Fruit fly (Drosophila melanogaster) whole organism, embryonic: ENCODE data around the gene Cpr64Ab.
A peak's percentile ranks its signal among the peaks of the same experiment; 100 is the strongest.

Source experiments
- ATbp ChIP-seq: fragments of 200-800 bp; sonication (Bioruptor generic); optimal IDR thresholded peaks from 2 replicates; lab custom pipeline; 2017; ENCODE audit warnings: missing biosample characterization, mild to moderate bottlenecking, missing genetic modification characterization, missing genetic modification reagents
- BEAF-32 ChIP-seq: fragments of 200-800 bp; sonication (Bioruptor generic); optimal IDR thresholded peaks from 3 replicates; lab custom pipeline; 2017; ENCODE audit warnings: missing biosample characterization, missing genetic modification characterization, mild to moderate bottlenecking, moderate library complexity, missing genetic modification reagents
- CG10209 ChIP-seq: fragments of 200-800 bp; sonication (Bioruptor generic); optimal IDR thresholded peaks from 3 replicates; lab custom pipeline; 2017; ENCODE audit warnings: missing biosample characterization, mild to moderate bottlenecking, missing genetic modification characterization, missing genetic modification reagents
- CG10543 ChIP-seq: fragments of 200-800 bp; sonication (Bioruptor generic); optimal IDR thresholded peaks from 3 replicates; lab custom pipeline; 2017; ENCODE audit warnings: missing biosample characterization, mild to moderate bottlenecking, missing genetic modification characterization, moderate library complexity
- CG12071 ChIP-seq: fragments of 200-800 bp; sonication (Bioruptor generic); optimal IDR thresholded peaks from 3 replicates; lab custom pipeline; 2018; ENCODE audit warnings: missing biosample characterization, mild to moderate bottlenecking, missing genetic modification characterization
- CG12219 ChIP-seq: fragments of 200-800 bp; sonication (Bioruptor generic); optimal IDR thresholded peaks from 3 replicates; lab custom pipeline; 2018; ENCODE audit warnings: missing biosample characterization, mild to moderate bottlenecking, missing genetic modification characterization
- CG12391 ChIP-seq: fragments of 200-800 bp; sonication (Bioruptor generic); optimal IDR thresholded peaks from 3 replicates; lab custom pipeline; 2018; ENCODE audit warnings: missing biosample characterization, mild to moderate bottlenecking, missing genetic modification characterization, moderate library complexity
- CG14014 ChIP-seq: fragments of 200-800 bp; sonication (Bioruptor generic); IDR thresholded peaks from 2 replicates; pipeline ENCODE4 v1.3.6; 2022; ENCODE audit warnings: missing biosample characterization, missing genetic modification characterization
- CG14441 ChIP-seq: fragments of 200-800 bp; sonication (Bioruptor generic); IDR thresholded peaks from 2 replicates; pipeline ENCODE4 v1.3.6; 2022; ENCODE audit warnings: missing biosample characterization, missing genetic modification characterization
- CG14860 ChIP-seq: fragments of 200-800 bp; sonication (Bioruptor generic); IDR thresholded peaks from 3 replicates; pipeline ENCODE4 v1.3.6; 2022; ENCODE audit warnings: missing biosample characterization, missing genetic modification characterization; ENCODE audit not compliant: partially characterized antibody
- CG1529 ChIP-seq: fragments of 200-800 bp; sonication (Bioruptor generic); optimal IDR thresholded peaks from 3 replicates; lab custom pipeline; 2018; ENCODE audit warnings: missing biosample characterization, missing genetic modification characterization
- CG15601 ChIP-seq: fragments of 200-800 bp; sonication (Bioruptor generic); optimal IDR thresholded peaks from 3 replicates; lab custom pipeline; 2019; ENCODE audit warnings: missing biosample characterization, mild to moderate bottlenecking, missing genetic modification characterization, moderate library complexity
- CG17328 ChIP-seq: fragments of 200-800 bp; sonication (Bioruptor generic); IDR thresholded peaks from 2 replicates; pipeline ENCODE4 v1.3.6; 2022; ENCODE audit warnings: missing biosample characterization, missing genetic modification characterization
- CG17359 ChIP-seq: fragments of 200-800 bp; sonication (Bioruptor generic); optimal IDR thresholded peaks from 3 replicates; lab custom pipeline; 2018; ENCODE audit warnings: missing biosample characterization, mild to moderate bottlenecking, missing genetic modification characterization, moderate library complexity
- CG18011 ChIP-seq: fragments of 200-800 bp; sonication (Bioruptor generic); optimal IDR thresholded peaks from 2 replicates; lab custom pipeline; 2017; ENCODE audit warnings: missing biosample characterization, missing genetic modification characterization, mild to moderate bottlenecking, moderate library complexity, missing genotype
- CG2129 ChIP-seq: fragments of 200-800 bp; sonication (Bioruptor generic); IDR thresholded peaks from 2 replicates; pipeline ENCODE4 v1.3.6; 2022; ENCODE audit warnings: missing biosample characterization, missing genetic modification characterization; ENCODE audit not compliant: partially characterized antibody
- CG2199 ChIP-seq: fragments of 200-800 bp; sonication (Bioruptor generic); IDR thresholded peaks from 3 replicates; pipeline ENCODE4 v1.3.6; 2022; ENCODE audit warnings: missing biosample characterization, missing genetic modification characterization
- CG2712 ChIP-seq: fragments of 200-800 bp; optimal IDR thresholded peaks from 3 replicates; lab custom pipeline; 2019; ENCODE audit warnings: missing biosample characterization, mild to moderate bottlenecking, missing genetic modification characterization, moderate library complexity
- CG2889 ChIP-seq: fragments of 200-800 bp; sonication (Bioruptor generic); IDR thresholded peaks from 3 replicates; pipeline ENCODE4 v1.3.6; 2022; ENCODE audit warnings: missing biosample characterization, missing genetic modification characterization
- CG3163 ChIP-seq: fragments of 200-800 bp; sonication (Bioruptor generic); optimal IDR thresholded peaks from 3 replicates; lab custom pipeline; 2016; ENCODE audit warnings: missing biosample characterization, missing genetic modification characterization
- CG4360 ChIP-seq: fragments of 200-800 bp; sonication (Bioruptor generic); IDR thresholded peaks from 2 replicates; pipeline ENCODE4 v1.3.6; 2022; ENCODE audit warnings: missing biosample characterization, missing genetic modification characterization
- CG43689 ChIP-seq: fragments of 200-800 bp; sonication (Bioruptor generic); IDR thresholded peaks from 2 replicates; pipeline ENCODE4 v1.3.6; 2022; ENCODE audit warnings: missing biosample characterization, missing genetic modification characterization
- CG4707 ChIP-seq: fragments of 200-800 bp; sonication (Bioruptor generic); optimal IDR thresholded peaks from 2 replicates; lab custom pipeline; 2018; ENCODE audit warnings: missing biosample characterization, mild to moderate bottlenecking, missing genetic modification characterization, moderate library complexity
- CG6272 ChIP-seq: fragments of 200-800 bp; sonication (Bioruptor generic); IDR thresholded peaks from 2 replicates; pipeline ENCODE4 v1.3.6; 2022; ENCODE audit warnings: missing biosample characterization, missing genetic modification characterization
- CG6791 ChIP-seq: fragments of 200-800 bp; sonication (Bioruptor generic); IDR thresholded peaks from 3 replicates; pipeline ENCODE4 v1.3.6; 2022; ENCODE audit warnings: missing biosample characterization, missing genetic modification characterization; ENCODE audit not compliant: partially characterized antibody
- Chrac-16 ChIP-seq: fragments of 200-800 bp; sonication (Bioruptor generic); optimal IDR thresholded peaks from 3 replicates; lab custom pipeline; 2016; ENCODE audit warnings: missing biosample characterization, missing genetic modification characterization
- Dad ChIP-seq: fragments of 200-800 bp; sonication (Bioruptor generic); optimal IDR thresholded peaks from 3 replicates; lab custom pipeline; 2016; ENCODE audit warnings: missing biosample characterization, missing genetic modification characterization
- Dfd ChIP-seq, 2 experiments: fragments of >200 bp; optimal IDR thresholded peaks; 2 replicates each; lab custom pipeline; 2017; ENCODE audit warnings: missing biosample characterization in 2 of 2, missing genetic modification characterization in 2 of 2
- E2f1 ChIP-seq: fragments of 200-800 bp; sonication (Bioruptor generic); IDR thresholded peaks from 2 replicates; pipeline ENCODE4 v1.3.6; 2022; ENCODE audit warnings: missing biosample characterization, missing genetic modification characterization
- Gug ChIP-seq: fragments of 200-800 bp; sonication (Bioruptor generic); IDR thresholded peaks from 4 replicates; pipeline ENCODE4 v1.3.6; 2022; ENCODE audit warnings: missing biosample characterization, missing genetic modification characterization
- MBD-R2 ChIP-seq: fragments of 200-800 bp; sonication (Bioruptor generic); IDR thresholded peaks from 2 replicates; pipeline ENCODE4 v1.3.6; 2022; ENCODE audit warnings: missing biosample characterization, missing genetic modification characterization
- NFAT ChIP-seq: fragments of 200-800 bp; sonication (Bioruptor generic); IDR thresholded peaks from 2 replicates; pipeline ENCODE4 v1.3.6; 2022; ENCODE audit warnings: missing biosample characterization, missing genetic modification characterization
- Rfx ChIP-seq: fragments of 200-800 bp; sonication (Bioruptor generic); IDR thresholded peaks from 2 replicates; pipeline ENCODE4 v1.3.6; 2022; ENCODE audit warnings: missing biosample characterization, missing genetic modification characterization
- Stat92E ChIP-seq, 3 experiments: fragments of >200 bp in 2 of 3; fragments of 200-800 bp in 1 of 3; sonication (Bioruptor generic) in 1 of 3; optimal IDR thresholded peaks; 2 replicates each; lab custom pipeline; 2017 to 2019; ENCODE audit warnings: missing biosample characterization in 3 of 3, missing genetic modification characterization in 3 of 3, mild to moderate bottlenecking in 1 of 3, moderate library complexity in 1 of 3
- Trl ChIP-seq, 3 experiments: fragments of >200 bp in 2 of 3; fragments of 200-800 bp in 1 of 3; sonication (Bioruptor generic) in 1 of 3; optimal IDR thresholded peaks; 2 replicates in 1 of 3; 3 replicates in 2 of 3; lab custom pipeline; 2016 to 2017; ENCODE audit warnings: missing biosample characterization in 1 of 3, missing genetic modification characterization in 1 of 3
- cad ChIP-seq: fragments of >200 bp; optimal IDR thresholded peaks from 2 replicates; lab custom pipeline; 2017; ENCODE audit warnings: missing biosample characterization, missing genetic modification characterization
- crol ChIP-seq: fragments of 200-800 bp; sonication (Bioruptor generic); IDR thresholded peaks from 2 replicates; pipeline ENCODE4 v1.3.6; 2022; ENCODE audit warnings: missing biosample characterization, missing genetic modification characterization
- dm ChIP-seq: fragments of 200-800 bp; sonication (Bioruptor generic); optimal IDR thresholded peaks from 3 replicates; lab custom pipeline; 2016; ENCODE audit warnings: missing biosample characterization, missing genetic modification characterization
- en ChIP-seq: fragments of 200-800 bp; sonication (Bioruptor generic); optimal IDR thresholded peaks from 2 replicates; lab custom pipeline; 2016; ENCODE audit warnings: missing biosample characterization, missing genetic modification characterization
- gem ChIP-seq: fragments of 200-800 bp; sonication (Bioruptor generic); optimal IDR thresholded peaks from 2 replicates; lab custom pipeline; 2019; ENCODE audit warnings: missing biosample characterization, mild to moderate bottlenecking, missing genetic modification characterization, moderate library complexity
- h ChIP-seq: fragments of >200 bp; optimal IDR thresholded peaks from 2 replicates; lab custom pipeline; 2017
- her ChIP-seq: fragments of 200-800 bp; sonication (Bioruptor generic); optimal IDR thresholded peaks from 2 replicates; lab custom pipeline; 2016; ENCODE audit warnings: missing biosample characterization, missing genetic modification characterization
- maf-S ChIP-seq: fragments of 200-800 bp; sonication (Bioruptor generic); optimal IDR thresholded peaks from 2 replicates; lab custom pipeline; 2016; ENCODE audit warnings: missing biosample characterization, missing genetic modification characterization
- mirr ChIP-seq: fragments of 200-800 bp; sonication (Bioruptor generic); optimal IDR thresholded peaks from 3 replicates; lab custom pipeline; 2018; ENCODE audit warnings: missing biosample characterization, mild to moderate bottlenecking, missing genetic modification characterization
- pnt ChIP-seq: fragments of 200-800 bp; sonication (Bioruptor generic); optimal IDR thresholded peaks from 3 replicates; lab custom pipeline; 2016; ENCODE audit warnings: missing biosample characterization, missing genetic modification characterization
- pros ChIP-seq: fragments of 200-800 bp; sonication (Bioruptor generic); optimal IDR thresholded peaks from 3 replicates; lab custom pipeline; 2019; ENCODE audit warnings: missing biosample characterization, mild to moderate bottlenecking, missing genetic modification characterization, moderate library complexity
- repo ChIP-seq: fragments of 200-800 bp; sonication (Bioruptor generic); optimal IDR thresholded peaks from 2 replicates; lab custom pipeline; 2016; ENCODE audit warnings: missing biosample characterization, missing genetic modification characterization
- run ChIP-seq: fragments of 200-800 bp; sonication (Bioruptor generic); optimal IDR thresholded peaks from 3 replicates; lab custom pipeline; 2018; ENCODE audit warnings: missing biosample characterization, mild to moderate bottlenecking, missing genetic modification characterization
- sisA ChIP-seq: fragments of 200-800 bp; sonication (Bioruptor generic); IDR thresholded peaks from 2 replicates; pipeline ENCODE4 v1.3.6; 2022; ENCODE audit warnings: missing biosample characterization, missing genetic modification characterization
- zfh2 ChIP-seq: fragments of 200-800 bp; sonication (Bioruptor generic); optimal IDR thresholded peaks from 2 replicates; lab custom pipeline; 2016; ENCODE audit warnings: missing biosample characterization, missing genetic modification characterization

Gene Cpr64Ab

DNA sequence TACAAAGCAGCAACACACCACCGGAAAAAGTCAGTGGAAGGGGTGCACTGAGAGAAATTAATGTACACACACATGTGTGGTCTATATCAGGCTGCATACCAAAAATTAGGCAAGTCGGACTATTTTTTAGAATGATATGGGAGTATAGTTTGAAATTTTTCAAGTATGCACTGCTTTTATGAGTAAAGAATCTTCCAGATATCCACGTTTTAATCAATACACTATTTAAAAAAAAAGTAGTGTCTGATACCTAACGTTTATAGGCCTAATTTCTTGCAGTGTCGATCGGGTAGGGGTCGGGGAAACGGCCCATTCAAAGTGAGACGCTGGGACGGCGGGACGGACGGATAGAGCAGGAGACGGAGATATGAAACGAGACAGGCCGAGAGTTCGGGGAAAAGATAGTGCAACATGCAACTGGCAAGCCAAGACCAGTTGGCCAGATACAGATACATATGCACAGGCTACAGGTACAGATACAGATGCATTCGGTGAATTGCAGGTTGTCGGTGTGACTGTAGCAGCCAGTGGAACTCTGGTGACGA, 19.1 kb upstream of the Cpr64Ab start (continued):
- TF ChIP-seq dm (GFP tag; lab: Kevin White, UChicago): peak; percentile 85
- TF ChIP-seq CG2199 (GFP tag; lab: Robert Waterston, UW): peak; percentile 76; the same call in 2 of the 3 replicates
- TF ChIP-seq CG4707 (GFP tag; lab: Kevin White, UChicago): peak; percentile 87
- TF ChIP-seq CG17328 (GFP tag; lab: Robert Waterston, UW): peak; percentile 92
- TF ChIP-seq Trl (optimal IDR thresholded peaks at IDR 0.05; lab: Kevin White, UChicago): no peak
- peak; percentile 92 for TF ChIP-seq Trl (GFP tag; optimal IDR thresholded peaks at IDR 0.05; lab: Kevin White, UChicago)
- peak; percentile 94 for TF ChIP-seq sisA (GFP tag; lab: Robert Waterston, UW)
- peak; percentile 27; the same call in 1 of the 2 replicates for TF ChIP-seq MBD-R2 (GFP tag; lab: Robert Waterston, UW)
- peak; percentile 96 for TF ChIP-seq pnt
- no peak for TF ChIP-seq CG2129 (GFP tag; lab: Robert Waterston, UW)
- peak; percentile 60 for TF ChIP-seq crol (GFP tag; lab: Robert Waterston, UW)
- TF ChIP-seq CG17359: peak; percentile 94
- TF ChIP-seq NFAT (GFP tag; lab: Robert Waterston, UW): no peak
- no peak for TF ChIP-seq h
- peak; percentile 69 for TF ChIP-seq CG3163
- TF ChIP-seq en: peak; percentile 89
- TF ChIP-seq zfh2: no peak
- TF ChIP-seq CG6791 (GFP tag; lab: Robert Waterston, UW): no peak
- peak; percentile 96 for TF ChIP-seq CG12391 (tag; lab: Kevin White, UChicago)
- peak; percentile 91 for TF ChIP-seq CG12219 (GFP tag; lab: Kevin White, UChicago)
- peak; percentile 85 for TF ChIP-seq run (tag; lab: Kevin White, UChicago)
- peak; percentile 95 for TF ChIP-seq Chrac-16 (GFP tag; lab: Kevin White, UChicago)
- peak; percentile 38 for TF ChIP-seq CG18011 (GFP tag; lab: Kevin White, UChicago)
- TF ChIP-seq maf-S (GFP tag; lab: Kevin White, UChicago): peak; percentile 82
- peak; percentile 93 for TF ChIP-seq repo (GFP tag; lab: Kevin White, UChicago)
- TF ChIP-seq CG14441 (GFP tag; lab: Robert Waterston, UW): peak; percentile 83
- TF ChIP-seq CG15601 (tag; lab: Kevin White, UChicago): peak; percentile 94
- peak; percentile 82 for TF ChIP-seq CG10543 (GFP tag; lab: Kevin White, UChicago)
- TF ChIP-seq CG6272 (GFP tag; lab: Robert Waterston, UW): peak; percentile 78
- TF ChIP-seq Dad (GFP tag; lab: Kevin White, UChicago): peak; percentile 91
- peak; percentile 81 for TF ChIP-seq E2f1 (GFP tag; lab: Robert Waterston, UW)
- peak; percentile 70; the same call in 2 of the 3 replicates for TF ChIP-seq CG2889 (GFP tag; lab: Robert Waterston, UW)
- TF ChIP-seq CG14860: no peak
- peak; percentile 96 for TF ChIP-seq CG1529 (GFP tag; lab: Kevin White, UChicago)
- TF ChIP-seq Gug (GFP tag; lab: Robert Waterston, UW): peak; percentile 81

DNA sequence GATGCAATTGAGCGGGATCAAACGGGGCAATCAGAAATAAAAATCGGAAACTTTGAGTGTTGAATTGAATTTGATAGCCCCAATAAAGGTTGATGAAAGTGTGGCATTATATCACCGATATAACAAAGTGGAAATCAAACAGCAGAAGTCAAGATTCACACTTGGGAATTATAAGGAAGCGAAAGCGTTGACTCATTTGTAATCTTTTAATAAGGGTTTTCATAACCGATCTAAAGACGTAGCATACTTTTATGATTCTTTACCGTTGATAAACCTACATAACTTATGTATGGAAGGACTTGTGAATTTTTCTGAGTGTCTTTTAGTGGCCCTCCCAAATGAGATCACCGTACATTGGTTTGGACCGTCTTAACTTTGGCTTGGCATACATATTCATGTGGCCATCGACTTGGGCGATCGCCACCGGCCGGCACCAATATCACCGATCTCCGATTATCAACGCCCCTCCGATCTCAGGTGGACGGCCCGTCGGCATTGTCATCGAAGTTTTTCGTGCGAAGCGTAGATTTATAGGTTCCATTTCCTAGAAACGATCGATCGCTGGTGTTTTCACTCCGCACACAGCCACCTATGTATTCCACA, 18.1 kb upstream of the Cpr64Ab start:
- TF ChIP-seq CG12071 (GFP tag; lab: Kevin White, UChicago): no peak
- no peak for TF ChIP-seq her (GFP tag; lab: Kevin White, UChicago)
- no peak for TF ChIP-seq CG14014
- TF ChIP-seq CG18011 (GFP tag; lab: Kevin White, UChicago): no peak
- TF ChIP-seq cad: peak; percentile 7
- no peak for TF ChIP-seq mirr (GFP tag; lab: Kevin White, UChicago)
- TF ChIP-seq Stat92E (GFP tag; optimal IDR thresholded peaks at IDR 0.05; lab: Kevin White, UChicago): peak in 1 of 3 experiments; percentile 89
- no peak for TF ChIP-seq Rfx
- TF ChIP-seq gem (tag; lab: Kevin White, UChicago): peak; percentile 16
- TF ChIP-seq CG10209 (GFP tag; lab: Kevin White, UChicago): no peak
- TF ChIP-seq CG2712 (tag; lab: Kevin White, UChicago): no peak
- TF ChIP-seq Dfd (GFP tag; optimal IDR thresholded peaks at IDR 0.05; lab: Kevin White, UChicago): no peak
- no peak for TF ChIP-seq BEAF-32 (GFP tag; lab: Kevin White, UChicago)
- peak; percentile 55 for TF ChIP-seq pros
- TF ChIP-seq ATbp: no peak
- TF ChIP-seq CG4360 (GFP tag; lab: Robert Waterston, UW): no peak
- TF ChIP-seq CG43689 (GFP tag; lab: Robert Waterston, UW): no peak
- 0 out of 3 replicates have a peak, but pooled peaks have one; percentile 43 for TF ChIP-seq CG2199 (GFP tag; lab: Robert Waterston, UW)
